Worm (Caenorhabditis elegans) whole organism, young adult: Measurements from ENCODE around the gene F45E1.4.
A peak's percentile ranks its signal among the peaks of the same experiment; 100 is the strongest.

Experiments used
- B0019.2 ChIP-seq: fragments of 200-800 bp; sonication (Bioruptor generic); conservative IDR thresholded peaks from 2 replicates; pipeline ENCODE4 v1.3.6; 2022; ENCODE audit warnings: missing genetic modification reagents, missing genetic modification characterization, missing compliant biosample characterization
- B0336.3 ChIP-seq: fragments of 200-800 bp; sonication (Bioruptor generic); IDR thresholded peaks from 2 replicates; pipeline ENCODE4 v1.3.6; 2022; ENCODE audit warnings: missing genetic modification characterization, missing compliant biosample characterization
- C06A6.2 ChIP-seq: fragments of 200-800 bp; sonication (Bioruptor generic); conservative IDR thresholded peaks from 2 replicates; pipeline ENCODE4 v1.3.6; 2022; ENCODE audit warnings: missing genetic modification characterization, missing compliant biosample characterization
- F10E7.11 ChIP-seq: sonication (generic microtip); optimal IDR thresholded peaks from 2 replicates; lab custom pipeline; 2017; ENCODE audit warnings: mild to moderate bottlenecking, missing genetic modification characterization, moderate library complexity, missing compliant biosample characterization
- F39B2.1 ChIP-seq: fragments of 200-800 bp; sonication (Bioruptor generic); IDR thresholded peaks from 2 replicates; pipeline ENCODE4 v1.3.6; 2022; ENCODE audit warnings: missing genetic modification reagents, missing genetic modification characterization, missing compliant biosample characterization
- F52B5.7 ChIP-seq: sonication (generic microtip); optimal IDR thresholded peaks from 2 replicates; lab custom pipeline; 2016; ENCODE audit warnings: mild to moderate bottlenecking, missing genetic modification characterization, missing compliant biosample characterization
- F55B11.4 ChIP-seq: sonication (generic microtip); optimal IDR thresholded peaks from 2 replicates; lab custom pipeline; 2016; ENCODE audit warnings: missing compliant biosample characterization, missing genetic modification characterization, borderline replicate concordance; ENCODE audit not compliant: insufficient read depth
- F57A8.1 ChIP-seq: fragments of 200-800 bp; sonication (Bioruptor generic); optimal IDR thresholded peaks from 2 replicates; lab custom pipeline; 2018; ENCODE audit warnings: mild to moderate bottlenecking, missing genetic modification characterization, moderate library complexity, missing compliant biosample characterization
- K11D2.4 ChIP-seq: fragments of 200-800 bp; sonication (Bioruptor generic); IDR thresholded peaks from 2 replicates; pipeline ENCODE4 v1.3.6; 2022; ENCODE audit warnings: missing genetic modification reagents, missing genetic modification characterization, missing compliant biosample characterization
- K12H6.12 ChIP-seq: fragments of 200-800 bp; sonication (Bioruptor generic); optimal IDR thresholded peaks from 2 replicates; lab custom pipeline; 2018; ENCODE audit warnings: mild to moderate bottlenecking, missing genetic modification characterization, missing compliant biosample characterization
- Y79H2A.3 ChIP-seq: fragments of 200-800 bp; sonication (Bioruptor generic); conservative IDR thresholded peaks from 2 replicates; pipeline ENCODE4 v1.3.6; 2022; ENCODE audit warnings: missing genetic modification reagents, missing genetic modification characterization, missing compliant biosample characterization
- aptf-2 ChIP-seq: fragments of 200-800 bp; sonication (Bioruptor generic); conservative IDR thresholded peaks from 2 replicates; pipeline ENCODE4 v1.3.6; 2022; ENCODE audit warnings: missing genetic modification reagents, missing genetic modification characterization, missing compliant biosample characterization
- aptf-3 ChIP-seq: fragments of 200-800 bp; sonication (Bioruptor generic); IDR thresholded peaks from 2 replicates; pipeline ENCODE4 v1.3.6; 2022; ENCODE audit warnings: missing genetic modification characterization, missing compliant biosample characterization
- atf-7 ChIP-seq: sonication (generic microtip); optimal IDR thresholded peaks from 2 replicates; lab custom pipeline; 2017; ENCODE audit warnings: mild to moderate bottlenecking, missing genetic modification characterization, missing compliant biosample characterization
- cebp-1 ChIP-seq, 2 experiments: fragments of 200-800 bp in 1 of 2; sonication (Bioruptor generic) in 1 of 2; sonication (generic microtip) in 1 of 2; IDR thresholded peaks in 1 of 2; optimal IDR thresholded peaks in 1 of 2; 2 replicates each; pipeline versions ENCODE4 v1.3.6 to Lab custom; 2017 to 2022; ENCODE audit warnings: missing compliant biosample characterization in 2 of 2, missing genetic modification characterization in 2 of 2, mild to moderate bottlenecking in 1 of 2, missing genetic modification reagents in 1 of 2, moderate library complexity in 1 of 2
- ceh-58 ChIP-seq: fragments of 200-800 bp; sonication (Bioruptor generic); IDR thresholded peaks from 2 replicates; pipeline ENCODE4 v1.3.6; 2022; ENCODE audit warnings: missing genetic modification characterization, missing compliant biosample characterization
- chd-7 ChIP-seq: sonication (generic microtip); optimal IDR thresholded peaks from 2 replicates; lab custom pipeline; 2016; ENCODE audit warnings: mild to moderate bottlenecking, missing genetic modification characterization, moderate library complexity, missing compliant biosample characterization
- dox-1 ChIP-seq: fragments of 200-800 bp; sonication (Bioruptor generic); IDR thresholded peaks from 2 replicates; pipeline ENCODE4 v1.3.6; 2022; ENCODE audit warnings: missing genetic modification reagents, missing genetic modification characterization, missing compliant biosample characterization
- dpff-1 ChIP-seq: sonication (generic microtip); optimal IDR thresholded peaks from 2 replicates; lab custom pipeline; 2017; ENCODE audit warnings: mild to moderate bottlenecking, missing genetic modification characterization, missing compliant biosample characterization
- dpl-1 ChIP-seq: fragments of 150-350 bp; optimal IDR thresholded peaks from 2 replicates; lab custom pipeline; 2014; ENCODE audit warnings: missing biosample characterization, missing genetic modification reagents, missing genetic modification characterization
- egl-44 ChIP-seq: fragments of 200-800 bp; sonication (Bioruptor generic); IDR thresholded peaks from 2 replicates; pipeline ENCODE4 v1.3.6; 2022; ENCODE audit warnings: missing genetic modification reagents, missing genetic modification characterization, missing compliant biosample characterization
- ekl-4 ChIP-seq: fragments of 200-800 bp; sonication (Bioruptor generic); IDR thresholded peaks from 2 replicates; pipeline ENCODE4 v1.3.6; 2022; ENCODE audit warnings: missing genetic modification reagents, missing genetic modification characterization, missing compliant biosample characterization
- fkh-3 ChIP-seq: sonication (generic microtip); optimal IDR thresholded peaks from 2 replicates; lab custom pipeline; 2016; ENCODE audit warnings: mild to moderate bottlenecking, missing genetic modification characterization, missing compliant biosample characterization
- gei-17 ChIP-seq: fragments of 200-800 bp; sonication (Bioruptor generic); optimal IDR thresholded peaks from 2 replicates; lab custom pipeline; 2018; ENCODE audit warnings: mild to moderate bottlenecking, missing genetic modification characterization, missing compliant biosample characterization
- hlh-26 ChIP-seq: fragments of 200-800 bp; sonication (Bioruptor generic); conservative IDR thresholded peaks from 2 replicates; pipeline ENCODE4 v1.3.6; 2022; ENCODE audit warnings: missing genetic modification reagents, missing genetic modification characterization, missing compliant biosample characterization
- lag-1 ChIP-seq: fragments of 200-800 bp; sonication (Bioruptor generic); IDR thresholded peaks from 2 replicates; pipeline ENCODE4 v1.3.6; 2022; ENCODE audit warnings: missing genetic modification reagents, missing genetic modification characterization, missing compliant biosample characterization
- madf-6 ChIP-seq: fragments of 200-800 bp; sonication (Bioruptor generic); IDR thresholded peaks from 2 replicates; pipeline ENCODE4 v1.3.6; 2022; ENCODE audit warnings: missing genetic modification reagents, missing genetic modification characterization, missing compliant biosample characterization
- madf-8 ChIP-seq: fragments of 200-800 bp; sonication (Bioruptor generic); conservative IDR thresholded peaks from 2 replicates; pipeline ENCODE4 v1.3.6; 2022; ENCODE audit warnings: missing genetic modification reagents, missing genetic modification characterization, missing compliant biosample characterization
- mxl-1 ChIP-seq: sonication (generic microtip); optimal IDR thresholded peaks from 2 replicates; lab custom pipeline; 2016; ENCODE audit warnings: missing genetic modification characterization, missing compliant biosample characterization
- nhr-90 ChIP-seq: sonication (generic microtip); optimal IDR thresholded peaks from 2 replicates; lab custom pipeline; 2016; ENCODE audit warnings: missing genotype, mild to moderate bottlenecking, missing genetic modification characterization, missing compliant biosample characterization
- repo-1 ChIP-seq: sonication (generic microtip); optimal IDR thresholded peaks from 2 replicates; lab custom pipeline; 2017; ENCODE audit warnings: mild to moderate bottlenecking, missing genetic modification characterization, missing compliant biosample characterization
- sdz-38 ChIP-seq: sonication (generic microtip); optimal IDR thresholded peaks from 2 replicates; lab custom pipeline; 2016; ENCODE audit warnings: missing genotype, missing genetic modification characterization, missing compliant biosample characterization
- snpc-1.1 ChIP-seq: sonication (generic microtip); optimal IDR thresholded peaks from 2 replicates; lab custom pipeline; 2017; ENCODE audit warnings: missing genetic modification characterization, mild to moderate bottlenecking, missing compliant biosample characterization, antibody characterized with exemption, moderate library complexity, missing genotype, missing genetic modification reagents; ENCODE audit not compliant: insufficient read depth
- snpc-1.3 ChIP-seq: sonication (generic microtip); optimal IDR thresholded peaks from 2 replicates; lab custom pipeline; 2017; ENCODE audit warnings: missing genetic modification characterization, mild to moderate bottlenecking, missing compliant biosample characterization, antibody characterized with exemption, moderate library complexity, missing genotype, missing genetic modification reagents; ENCODE audit not compliant: insufficient read depth
- somi-1 ChIP-seq: fragments of 200-800 bp; sonication (Bioruptor generic); optimal IDR thresholded peaks from 2 replicates; lab custom pipeline; 2018; ENCODE audit warnings: mild to moderate bottlenecking, missing genetic modification characterization, missing compliant biosample characterization
- sptf-2 ChIP-seq: fragments of 200-800 bp; sonication (Bioruptor generic); optimal IDR thresholded peaks from 2 replicates; lab custom pipeline; 2018; ENCODE audit warnings: mild to moderate bottlenecking, missing genetic modification characterization, missing compliant biosample characterization
- unc-62 ChIP-seq: fragments of 150-350 bp; optimal IDR thresholded peaks from 2 replicates; lab custom pipeline; 2014; ENCODE audit warnings: missing biosample characterization, missing genetic modification reagents, missing genetic modification characterization
- zfh-2 ChIP-seq: fragments of 200-800 bp; sonication (Bioruptor generic); conservative IDR thresholded peaks from 2 replicates; pipeline ENCODE4 v1.3.6; 2022; ENCODE audit warnings: missing genetic modification reagents, missing genetic modification characterization, missing compliant biosample characterization
- zim-3 ChIP-seq: sonication (generic microtip); optimal IDR thresholded peaks from 2 replicates; lab custom pipeline; 2017; ENCODE audit warnings: mild to moderate bottlenecking, missing genetic modification characterization, moderate library complexity, missing compliant biosample characterization
- ztf-25 ChIP-seq: fragments of 200-800 bp; sonication (Bioruptor generic); IDR thresholded peaks from 2 replicates; pipeline ENCODE4 v1.3.6; 2022; ENCODE audit warnings: missing genetic modification reagents, missing genetic modification characterization, missing compliant biosample characterization
- ztf-26 ChIP-seq: sonication (generic microtip); optimal IDR thresholded peaks from 2 replicates; lab custom pipeline; 2017; ENCODE audit warnings: missing genetic modification characterization, missing compliant biosample characterization

The F45E1.4 gene

DNA sequence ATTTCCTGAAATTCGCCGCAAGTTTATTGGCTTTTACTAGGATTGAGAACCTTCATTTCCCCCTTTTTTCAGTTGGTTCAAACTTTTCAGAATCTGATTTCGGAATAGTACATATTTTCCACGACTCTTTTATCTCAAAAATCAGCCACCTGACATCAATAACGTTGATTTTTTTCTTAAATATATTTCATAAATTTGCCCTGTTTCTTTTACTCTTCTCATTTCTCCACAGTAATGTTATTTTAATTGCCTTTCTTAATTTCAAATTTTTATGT lies 32.8 kb upstream of the F45E1.4 start (continued):
- no peak for TF ChIP-seq sptf-2 (GFP tag; lab: Kevin White, UChicago)

DNA sequence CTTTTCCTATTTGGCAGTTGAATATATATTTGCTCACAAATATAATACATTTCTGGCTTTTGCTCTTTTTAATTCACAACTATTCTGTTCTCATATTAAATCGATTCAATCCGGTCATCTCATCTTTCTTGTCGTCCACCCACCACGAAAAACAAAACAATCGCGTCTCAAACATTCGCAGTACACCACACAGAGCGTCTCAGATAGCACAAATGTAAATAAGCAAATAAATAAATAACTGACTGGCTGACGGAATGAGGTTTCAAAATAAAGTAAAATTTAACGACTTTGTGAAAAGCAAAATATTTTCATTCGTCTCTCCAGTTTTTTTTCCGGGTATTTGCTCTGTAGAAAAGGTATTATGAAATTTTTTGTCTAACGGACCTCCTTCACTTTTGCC lies 32.1 kb upstream of the F45E1.4 start:
- TF ChIP-seq lag-1 (GFP tag; lab: Robert Waterston, UW), result no peak
- no peak for TF ChIP-seq cebp-1 (GFP tag; IDR thresholded peaks at IDR 0.05; lab: Robert Waterston, UW)
- peak; percentile 24 for TF ChIP-seq cebp-1 (tag; optimal IDR thresholded peaks at IDR 0.05; lab: Kevin White, UChicago)
- TF ChIP-seq, all 124 proteins: peak for 1

DNA sequence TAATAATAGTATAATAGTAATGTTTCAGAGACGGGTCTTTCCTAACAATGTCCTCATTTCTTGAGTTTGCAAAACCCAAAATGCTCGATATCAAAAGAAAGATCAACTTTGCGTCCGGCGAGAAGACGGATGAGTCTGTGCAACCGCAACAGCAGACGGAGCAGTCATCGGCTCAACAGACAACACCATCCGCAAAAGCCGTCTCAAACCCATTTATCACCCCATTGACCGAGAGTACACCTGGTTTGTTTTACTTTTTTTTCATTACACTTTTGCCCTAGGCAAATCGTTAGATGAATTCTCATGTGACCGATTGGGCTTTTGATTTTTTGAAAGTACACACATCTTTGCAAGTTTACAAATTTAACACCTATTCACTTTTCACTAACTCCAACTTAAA lies 31.5 kb upstream of the F45E1.4 start, which contains the start of gene dct-1:
dct-1 (plus strand) TSS at position 27 of the 400 bp plus-strand sequence.
- TF ChIP-seq atf-7, result peak; percentile 0
- 0 out of 2 replicates have a peak, but pooled peaks have one; percentile 9 for TF ChIP-seq C06A6.2 (GFP tag; lab: Robert Waterston, UW)
- no peak for TF ChIP-seq hlh-26 (GFP tag; lab: Robert Waterston, UW)
- no peak for TF ChIP-seq madf-8
- no peak for TF ChIP-seq sdz-38 (tag; lab: Kevin White, UChicago)
- TF ChIP-seq dpff-1 (tag; lab: Kevin White, UChicago), result no peak
- TF ChIP-seq unc-62, result no peak
- 0 out of 2 replicates have a peak, but pooled peaks have one; percentile 13 for TF ChIP-seq zfh-2 (GFP tag; lab: Robert Waterston, UW)
- TF ChIP-seq F57A8.1 (GFP tag; lab: Kevin White, UChicago), result no peak
- no peak for TF ChIP-seq B0336.3 (GFP tag; lab: Robert Waterston, UW)
- TF ChIP-seq nhr-90 (tag; lab: Kevin White, UChicago), result no peak
- TF ChIP-seq dox-1 (GFP tag; lab: Robert Waterston, UW), result no peak
- TF ChIP-seq, all 124 proteins: peak for 3

DNA sequence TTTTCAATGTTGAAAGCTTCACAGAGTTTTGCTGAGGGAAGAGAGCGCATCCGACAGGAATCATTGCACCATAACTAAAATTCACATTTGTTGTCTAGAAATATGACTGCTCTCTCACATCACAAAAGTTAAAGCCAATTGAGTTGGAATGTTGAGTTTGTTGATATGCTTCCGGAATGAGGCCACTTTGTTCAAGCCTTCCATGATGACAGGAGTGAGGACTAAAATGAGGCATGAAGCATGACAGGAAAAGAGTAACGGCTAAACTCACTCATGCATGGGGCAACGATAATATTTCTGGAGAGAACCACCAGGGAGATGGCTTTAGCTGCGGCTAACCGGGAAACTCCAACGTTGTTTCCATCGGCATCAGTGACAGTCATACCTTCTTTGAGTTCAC lies 29.3 kb upstream of the F45E1.4 start:
- TF ChIP-seq aptf-2 (GFP tag; lab: Robert Waterston, UW) (no peak), aptf-3 (GFP tag; lab: Robert Waterston, UW) (no peak), zim-3 (tag; lab: Kevin White, UChicago) (peak; percentile 32), cebp-1 (GFP tag; IDR thresholded peaks at IDR 0.05; lab: Robert Waterston, UW) (0 out of 2 replicates have a peak, but pooled peaks have one; percentile 27), cebp-1 (tag; optimal IDR thresholded peaks at IDR 0.05; lab: Kevin White, UChicago) (peak; percentile 49), somi-1 (GFP tag; lab: Kevin White, UChicago) (peak; percentile 5), B0336.3 (GFP tag; lab: Robert Waterston, UW) (no peak), dpl-1 (GFP tag; lab: Kevin White, UChicago) (no peak), dox-1 (GFP tag; lab: Robert Waterston, UW) (0 out of 2 replicates have a peak, but pooled peaks have one; percentile 20), atf-7 (no peak), F52B5.7 (no peak), ztf-26 (tag; lab: Kevin White, UChicago) (peak; percentile 11), madf-6 (GFP tag; lab: Robert Waterston, UW) (no peak), K11D2.4 (GFP tag; lab: Robert Waterston, UW) (peak; percentile 25; the same call in 1 of the 2 replicates), zfh-2 (GFP tag; lab: Robert Waterston, UW) (no peak), madf-8 (no peak), snpc-1.1 (tag; lab: Kevin White, UChicago) (no peak), repo-1 (tag; lab: Kevin White, UChicago) (peak; percentile 10), ztf-25 (no peak), ekl-4 (GFP tag; lab: Robert Waterston, UW) (peak; percentile 22; the same call in 1 of the 2 replicates), dpff-1 (tag; lab: Kevin White, UChicago) (no peak), egl-44 (GFP tag; lab: Robert Waterston, UW) (no peak), F39B2.1 (GFP tag; lab: Robert Waterston, UW) (no peak), Y79H2A.3 (GFP tag; lab: Robert Waterston, UW) (no peak), gei-17 (GFP tag; lab: Kevin White, UChicago) (no peak), K12H6.12 (peak; percentile 19), F10E7.11 (peak; percentile 41), ceh-58 (GFP tag; lab: Robert Waterston, UW) (no peak), B0019.2 (GFP tag; lab: Robert Waterston, UW) (no peak), chd-7 (tag; lab: Kevin White, UChicago) (peak; percentile 9), F57A8.1 (GFP tag; lab: Kevin White, UChicago) (no peak), C06A6.2 (GFP tag; lab: Robert Waterston, UW) (0 out of 2 replicates have a peak, but pooled peaks have one; percentile 8), mxl-1 (no peak), F55B11.4 (tag; lab: Kevin White, UChicago) (no peak), snpc-1.3 (no peak), fkh-3 (no peak)
